Fruit fly (Drosophila melanogaster) whole organism, prepupa: ENCODE measurements around the gene CG42846.

Experiments
- Blimp-1 ChIP-seq: fragments of 200-800 bp; sonication (Bioruptor generic); optimal IDR thresholded peaks from 3 replicates; lab custom pipeline; 2017; ENCODE audit warnings: missing biosample characterization, missing genetic modification characterization, mild to moderate bottlenecking, moderate library complexity, missing genetic modification reagents
- CG11294 ChIP-seq: fragments of 200-800 bp; sonication (Bioruptor generic); IDR thresholded peaks from 2 replicates; pipeline ENCODE4 v1.3.6; 2022; ENCODE audit warnings: missing biosample characterization, missing genetic modification characterization
- CG34406 ChIP-seq: fragments of 200-800 bp; sonication (Bioruptor generic); optimal IDR thresholded peaks from 3 replicates; lab custom pipeline; 2016; ENCODE audit warnings: missing biosample characterization, missing genetic modification characterization
- CG6276 ChIP-seq: fragments of 200-800 bp; sonication (Bioruptor generic); optimal IDR thresholded peaks from 2 replicates; lab custom pipeline; 2017; ENCODE audit warnings: missing biosample characterization, mild to moderate bottlenecking, missing genetic modification characterization
- CG6854 ChIP-seq: fragments of 200-800 bp; sonication (Bioruptor generic); optimal IDR thresholded peaks from 2 replicates; lab custom pipeline; 2017; ENCODE audit warnings: missing biosample characterization, mild to moderate bottlenecking, missing genetic modification characterization
- Eip78C ChIP-seq: fragments of 200-800 bp; sonication (Bioruptor generic); peaks from one replicate; lab custom pipeline; 2016; ENCODE audit warnings: missing biosample characterization, missing genetic modification characterization
- Ets96B ChIP-seq: fragments of 200-800 bp; optimal IDR thresholded peaks from 2 replicates; lab custom pipeline; 2019; ENCODE audit warnings: missing biosample characterization, mild to moderate bottlenecking, missing genetic modification characterization, moderate library complexity
- Hr38 ChIP-seq: sonication (Bioruptor generic); optimal IDR thresholded peaks from 2 replicates; lab custom pipeline; 2016; ENCODE audit warnings: missing biosample characterization, missing genetic modification characterization
- Sox102F ChIP-seq: fragments of 200-800 bp; sonication (Bioruptor generic); optimal IDR thresholded peaks from 2 replicates; lab custom pipeline; 2016; ENCODE audit warnings: missing biosample characterization, mild to moderate bottlenecking, missing genetic modification characterization
- fd59A ChIP-seq: fragments of 200-800 bp; sonication (Bioruptor generic); optimal IDR thresholded peaks from 2 replicates; lab custom pipeline; 2017; ENCODE audit warnings: missing biosample characterization, mild to moderate bottlenecking, missing genetic modification characterization, missing genetic modification reagents

DNA sequence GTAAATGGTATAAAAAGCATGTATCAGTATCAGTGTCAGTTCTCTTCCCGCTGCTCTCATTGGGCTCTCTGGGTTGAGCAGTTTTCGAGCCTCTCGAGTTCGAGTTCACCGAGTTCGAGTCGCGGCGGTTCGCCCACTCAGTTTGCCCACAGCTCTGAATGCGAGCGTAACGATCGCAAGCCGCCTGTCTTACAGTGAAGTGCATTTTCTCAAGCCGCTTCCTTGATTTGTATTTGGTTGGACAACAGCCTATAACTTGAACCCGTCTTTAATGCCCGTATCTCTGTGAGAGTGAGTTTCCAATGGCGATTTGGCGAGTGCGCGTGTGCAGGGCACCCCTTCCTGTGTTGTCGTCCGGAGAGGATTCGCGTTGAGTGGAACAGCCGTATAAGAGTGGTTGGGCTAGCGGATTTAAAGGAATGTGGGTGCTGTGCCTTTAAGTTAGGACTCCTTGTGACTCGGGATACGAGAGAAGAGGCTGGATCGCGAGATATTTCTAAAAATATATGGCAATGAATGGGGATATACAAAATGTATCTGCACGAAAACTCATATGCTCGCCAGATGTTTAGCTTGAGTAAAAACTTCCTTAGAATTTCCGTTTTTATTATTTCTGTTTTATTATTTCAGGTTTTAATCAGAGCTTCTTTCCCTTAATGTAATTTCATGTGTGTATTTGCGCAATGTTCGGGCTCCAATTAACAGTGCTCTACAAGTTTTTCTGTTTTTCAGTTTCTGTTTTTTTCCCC lies 40.3 kb upstream of the CG42846 start:
- TF ChIP-seq fd59A (GFP tag; lab: Kevin White, UChicago) (no peak), CG6276 (GFP tag; lab: Kevin White, UChicago) (no peak), CG34406 (GFP tag; lab: Kevin White, UChicago) (no peak), Ets96B (no peak), CG6854 (peak; percentile 76), Hr38 (GFP tag; lab: Kevin White, UChicago) (no peak), CG11294 (GFP tag; lab: Robert Waterston, UW) (no peak), Eip78C (GFP tag; lab: Kevin White, UChicago) (no peak), Sox102F (GFP tag; lab: Kevin White, UChicago) (no peak), Blimp-1 (no peak)
